Fruit fly (Drosophila melanogaster) whole organism, embryonic: Measurements from ENCODE around the gene tplus3b.
A peak's percentile ranks its signal among the peaks of the same experiment; 100 is the strongest.

Source experiments
- Atf-2 ChIP-seq: fragments of 200-800 bp; sonication (Bioruptor generic); optimal IDR thresholded peaks from 2 replicates; lab custom pipeline; 2016; ENCODE audit warnings: missing biosample characterization, missing genetic modification characterization
- B-H2 ChIP-seq: fragments of 200-800 bp; sonication (Bioruptor generic); optimal IDR thresholded peaks from 2 replicates; lab custom pipeline; 2018; ENCODE audit warnings: missing biosample characterization, mild to moderate bottlenecking, missing genetic modification characterization
- CG10274 ChIP-seq: fragments of 200-800 bp; sonication (Bioruptor generic); optimal IDR thresholded peaks from 3 replicates; lab custom pipeline; 2017; ENCODE audit warnings: missing biosample characterization, mild to moderate bottlenecking, missing genetic modification characterization
- CG10431 ChIP-seq: fragments of 200-800 bp; sonication (Bioruptor generic); optimal IDR thresholded peaks from 3 replicates; lab custom pipeline; 2018; ENCODE audit warnings: missing biosample characterization, mild to moderate bottlenecking, missing genetic modification characterization
- CG12659 ChIP-seq: fragments of 200-800 bp; sonication (Bioruptor generic); optimal IDR thresholded peaks from 3 replicates; lab custom pipeline; 2017; ENCODE audit warnings: mild to moderate bottlenecking, missing biosample characterization, missing genetic modification reagents, missing genetic modification characterization
- CG12744 ChIP-seq: fragments of 200-800 bp; sonication (Bioruptor generic); optimal IDR thresholded peaks from 2 replicates; lab custom pipeline; 2016; ENCODE audit warnings: missing biosample characterization, missing genetic modification characterization
- CG12769 ChIP-seq: fragments of 200-800 bp; sonication (Bioruptor generic); optimal IDR thresholded peaks from 2 replicates; lab custom pipeline; 2019; ENCODE audit warnings: missing biosample characterization, mild to moderate bottlenecking, missing genetic modification characterization, moderate library complexity
- CG13296 ChIP-seq: fragments of 200-800 bp; sonication (Bioruptor generic); optimal IDR thresholded peaks from 3 replicates; lab custom pipeline; 2018; ENCODE audit warnings: missing biosample characterization, mild to moderate bottlenecking, missing genetic modification characterization
- CG14710 ChIP-seq: fragments of 200-800 bp; sonication (Bioruptor generic); optimal IDR thresholded peaks from 3 replicates; lab custom pipeline; 2019; ENCODE audit warnings: missing biosample characterization, mild to moderate bottlenecking, missing genetic modification characterization, moderate library complexity
- CG15011 ChIP-seq: fragments of 200-800 bp; sonication (Bioruptor generic); optimal IDR thresholded peaks from 3 replicates; lab custom pipeline; 2018; ENCODE audit warnings: missing biosample characterization, mild to moderate bottlenecking, missing genetic modification characterization
- CG17186 ChIP-seq: fragments of 200-800 bp; sonication (Bioruptor generic); optimal IDR thresholded peaks from 3 replicates; lab custom pipeline; 2017; ENCODE audit warnings: missing biosample characterization, missing genetic modification reagents, missing genetic modification characterization
- CG30020 ChIP-seq: fragments of 200-800 bp; optimal IDR thresholded peaks from 2 replicates; lab custom pipeline; 2019; ENCODE audit warnings: missing biosample characterization, mild to moderate bottlenecking, missing genetic modification characterization, moderate library complexity
- CG6791 ChIP-seq: fragments of 200-800 bp; sonication (Bioruptor generic); IDR thresholded peaks from 3 replicates; pipeline ENCODE4 v1.3.6; 2022; ENCODE audit warnings: missing biosample characterization, missing genetic modification characterization; ENCODE audit not compliant: partially characterized antibody
- CG7271 ChIP-seq: fragments of 200-800 bp; sonication (Bioruptor generic); optimal IDR thresholded peaks from 2 replicates; lab custom pipeline; 2018; ENCODE audit warnings: missing biosample characterization, mild to moderate bottlenecking, missing genetic modification characterization, moderate library complexity
- CG7963 ChIP-seq: fragments of 200-800 bp; sonication (Bioruptor generic); IDR thresholded peaks from 3 replicates; pipeline ENCODE4 v1.3.6; 2022; ENCODE audit warnings: missing biosample characterization, missing genetic modification characterization; ENCODE audit not compliant: partially characterized antibody
- CG8388 ChIP-seq: fragments of 200-800 bp; sonication (Bioruptor generic); optimal IDR thresholded peaks from 2 replicates; lab custom pipeline; 2019; ENCODE audit warnings: missing biosample characterization, mild to moderate bottlenecking, missing genetic modification characterization, moderate library complexity
- Chrac-16 ChIP-seq: fragments of 200-800 bp; sonication (Bioruptor generic); optimal IDR thresholded peaks from 3 replicates; lab custom pipeline; 2016; ENCODE audit warnings: missing biosample characterization, missing genetic modification characterization
- Dip3 ChIP-seq: fragments of 200-800 bp; sonication (Bioruptor generic); optimal IDR thresholded peaks from 3 replicates; lab custom pipeline; 2016; ENCODE audit warnings: missing biosample characterization, missing genetic modification characterization
- Doc3 ChIP-seq: fragments of 200-800 bp; sonication (Bioruptor generic); IDR thresholded peaks from 3 replicates; pipeline ENCODE4 v1.3.6; 2022; ENCODE audit warnings: missing biosample characterization, missing genetic modification characterization; ENCODE audit not compliant: partially characterized antibody
- Ets65A ChIP-seq: fragments of 200-800 bp; sonication (Bioruptor generic); peaks from one replicate; lab custom pipeline; 2016; ENCODE audit warnings: missing biosample characterization, missing genetic modification characterization
- Fer1 ChIP-seq: fragments of 200-800 bp; sonication (Bioruptor generic); optimal IDR thresholded peaks from 2 replicates; lab custom pipeline; 2017; ENCODE audit warnings: missing biosample characterization, mild to moderate bottlenecking, missing genetic modification characterization
- Hey ChIP-seq: fragments of 200-800 bp; sonication (Bioruptor generic); optimal IDR thresholded peaks from 3 replicates; lab custom pipeline; 2018; ENCODE audit warnings: missing biosample characterization, mild to moderate bottlenecking, missing genetic modification characterization
- Hr3 ChIP-seq: fragments of 200-800 bp; sonication (Bioruptor generic); optimal IDR thresholded peaks from 3 replicates; lab custom pipeline; 2016; ENCODE audit warnings: missing biosample characterization, missing genetic modification characterization
- Lpt ChIP-seq: fragments of >200 bp; optimal IDR thresholded peaks from 2 replicates; lab custom pipeline; 2018; ENCODE audit warnings: missing biosample characterization, missing genetic modification characterization
- Myb ChIP-seq: fragments of 200-800 bp; sonication (Bioruptor generic); optimal IDR thresholded peaks from 2 replicates; lab custom pipeline; 2016; ENCODE audit warnings: missing biosample characterization, missing genetic modification characterization
- Rx ChIP-seq: fragments of 200-800 bp; sonication (Bioruptor generic); IDR thresholded peaks from 2 replicates; pipeline ENCODE4 v1.3.6; 2022; ENCODE audit warnings: missing biosample characterization, missing genetic modification characterization
- Trl ChIP-seq, 3 experiments: fragments of >200 bp in 2 of 3; fragments of 200-800 bp in 1 of 3; sonication (Bioruptor generic) in 1 of 3; optimal IDR thresholded peaks; 2 replicates in 1 of 3; 3 replicates in 2 of 3; lab custom pipeline; 2016 to 2017; ENCODE audit warnings: missing biosample characterization in 1 of 3, missing genetic modification characterization in 1 of 3
- Xrp1 ChIP-seq: fragments of 200-800 bp; sonication (Bioruptor generic); IDR thresholded peaks from 2 replicates; pipeline ENCODE4 v1.3.6; 2022; ENCODE audit warnings: missing biosample characterization, missing genetic modification characterization
- amos ChIP-seq: fragments of 200-800 bp; sonication (Bioruptor generic); IDR thresholded peaks from 2 replicates; pipeline ENCODE4 v1.3.6; 2022; ENCODE audit warnings: missing biosample characterization, missing genetic modification characterization; ENCODE audit not compliant: partially characterized antibody
- ato ChIP-seq: fragments of 200-800 bp; sonication (Bioruptor generic); IDR thresholded peaks from 2 replicates; pipeline ENCODE4 v1.3.6; 2022; ENCODE audit warnings: missing biosample characterization, missing genetic modification characterization; ENCODE audit not compliant: partially characterized antibody
- bbx ChIP-seq: fragments of 200-800 bp; sonication (Bioruptor generic); IDR thresholded peaks from 2 replicates; pipeline ENCODE4 v1.3.6; 2022; ENCODE audit warnings: missing biosample characterization, missing genetic modification characterization; ENCODE audit not compliant: partially characterized antibody
- bsh ChIP-seq, 2 experiments: fragments of 200-800 bp; sonication (Bioruptor generic); optimal IDR thresholded peaks; 2 replicates each; lab custom pipeline; 2017 to 2018; ENCODE audit warnings: mild to moderate bottlenecking in 2 of 2, missing biosample characterization in 2 of 2, missing genetic modification characterization in 2 of 2, moderate library complexity in 1 of 2
- cg ChIP-seq: fragments of 200-800 bp; sonication (Bioruptor generic); optimal IDR thresholded peaks from 3 replicates; lab custom pipeline; 2019; ENCODE audit warnings: missing biosample characterization, mild to moderate bottlenecking, missing genetic modification characterization, moderate library complexity
- chn ChIP-seq: fragments of 200-800 bp; sonication (Bioruptor generic); optimal IDR thresholded peaks from 2 replicates; lab custom pipeline; 2016; ENCODE audit warnings: missing biosample characterization, missing genetic modification characterization
- ci ChIP-seq: fragments of 200-800 bp; sonication (Bioruptor generic); IDR thresholded peaks from 3 replicates; pipeline ENCODE4 v1.3.6; 2022; ENCODE audit warnings: missing biosample characterization, missing genetic modification characterization
- ewg ChIP-seq: fragments of 200-800 bp; sonication (Bioruptor generic); optimal IDR thresholded peaks from 3 replicates; lab custom pipeline; 2017; ENCODE audit warnings: mild to moderate bottlenecking, missing biosample characterization, missing genetic modification reagents, missing genetic modification characterization
- gro ChIP-seq: fragments of 200-800 bp; sonication (Bioruptor generic); optimal IDR thresholded peaks from 2 replicates; lab custom pipeline; 2016; ENCODE audit warnings: missing biosample characterization, missing genetic modification characterization
- hkb ChIP-seq, 2 experiments: fragments of 200-800 bp in 1 of 2; fragments of >200 bp in 1 of 2; sonication (Bioruptor generic) in 1 of 2; IDR thresholded peaks in 1 of 2; optimal IDR thresholded peaks in 1 of 2; 2 replicates each; pipeline versions ENCODE4 v1.3.6 to Lab custom; 2017 to 2022; ENCODE audit warnings: missing biosample characterization in 1 of 2, missing genetic modification characterization in 1 of 2
- hth ChIP-seq: fragments of >200 bp; optimal IDR thresholded peaks from 2 replicates; lab custom pipeline; 2017; ENCODE audit warnings: inconsistent platforms
- luna ChIP-seq: fragments of 200-800 bp; sonication (Bioruptor generic); optimal IDR thresholded peaks from 2 replicates; lab custom pipeline; 2016; ENCODE audit warnings: missing biosample characterization, missing genetic modification characterization
- nerfin-2 ChIP-seq: fragments of 200-800 bp; sonication (Bioruptor generic); IDR thresholded peaks from 2 replicates; pipeline ENCODE4 v1.3.6; 2022; ENCODE audit warnings: missing biosample characterization, missing genetic modification characterization; ENCODE audit not compliant: partially characterized antibody
- ro ChIP-seq: fragments of 200-800 bp; sonication (Bioruptor generic); IDR thresholded peaks from 2 replicates; pipeline ENCODE4 v1.3.6; 2022; ENCODE audit warnings: missing biosample characterization, missing genetic modification characterization
- sc ChIP-seq, 3 experiments: fragments of >200 bp in 2 of 3; fragments of 200-800 bp in 1 of 3; sonication (Bioruptor generic) in 1 of 3; optimal IDR thresholded peaks; 2 replicates in 2 of 3; 3 replicates in 1 of 3; lab custom pipeline; 2017; ENCODE audit warnings: mild to moderate bottlenecking in 1 of 3, missing biosample characterization in 1 of 3, missing genetic modification characterization in 1 of 3, missing genetic modification reagents in 1 of 3
- schlank ChIP-seq: fragments of 200-800 bp; sonication (Bioruptor generic); optimal IDR thresholded peaks from 2 replicates; lab custom pipeline; 2018; ENCODE audit warnings: missing biosample characterization, mild to moderate bottlenecking, missing genetic modification characterization
- sob ChIP-seq: fragments of 200-800 bp; sonication (Bioruptor generic); IDR thresholded peaks from 2 replicates; pipeline ENCODE4 v1.3.6; 2022; ENCODE audit warnings: missing biosample characterization, missing genetic modification characterization
- zen2 ChIP-seq: fragments of 200-800 bp; sonication (Bioruptor generic); IDR thresholded peaks from 3 replicates; pipeline ENCODE4 v1.3.6; 2022; ENCODE audit warnings: missing biosample characterization, missing genetic modification characterization; ENCODE audit not compliant: partially characterized antibody

tplus3b gene

DNA sequence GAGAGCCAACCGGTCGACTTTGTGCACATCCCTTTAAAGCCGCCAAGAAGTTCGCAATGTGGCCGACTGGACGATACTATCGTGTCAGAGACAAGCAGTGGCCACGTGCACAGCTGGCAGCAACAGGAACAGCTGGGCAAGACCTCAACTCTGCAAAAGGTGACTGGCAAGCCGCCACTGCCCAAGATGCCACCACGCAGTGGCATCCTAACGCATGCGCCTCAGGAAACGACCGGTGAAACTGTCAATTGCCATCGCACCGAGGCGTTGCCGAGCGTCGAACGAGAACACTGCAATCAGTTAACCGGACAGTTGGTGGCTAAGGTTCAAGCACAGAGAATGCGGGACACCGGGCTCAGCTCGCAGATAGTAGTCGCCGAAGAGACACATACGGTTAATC, 42.0 kb upstream of the tplus3b start (continued):
- TF ChIP-seq gro (GFP tag; lab: Kevin White, UChicago) (no peak), amos (peak; percentile 61), CG15011 (GFP tag; lab: Kevin White, UChicago) (no peak), hkb (optimal IDR thresholded peaks at IDR 0.05; lab: Kevin White, UChicago) (no peak), hkb (GFP tag; IDR thresholded peaks at IDR 0.05; lab: Robert Waterston, UW) (no peak), CG7271 (tag; lab: Kevin White, UChicago) (no peak), Dip3 (GFP tag; lab: Kevin White, UChicago) (no peak), Rx (GFP tag; lab: Robert Waterston, UW) (no peak), CG10274 (GFP tag; lab: Kevin White, UChicago) (no peak), hth (lab: Kevin White, UChicago) (no peak), B-H2 (GFP tag; lab: Kevin White, UChicago) (no peak), Doc3 (GFP tag; lab: Robert Waterston, UW) (peak; percentile 48; the same call in 2 of the 3 replicates), CG14710 (tag; lab: Kevin White, UChicago) (no peak), bsh (GFP tag; optimal IDR thresholded peaks at IDR 0.05; lab: Kevin White, UChicago) (no peak), Atf-2 (GFP tag; lab: Kevin White, UChicago) (no peak), ewg (GFP tag; lab: Kevin White, UChicago) (peak; percentile 98), CG30020 (no peak), Myb (GFP tag; lab: Kevin White, UChicago) (no peak), Lpt (GFP tag; lab: Kevin White, UChicago) (no peak), sc (optimal IDR thresholded peaks at IDR 0.05; lab: Kevin White, UChicago) (no peak), sc (GFP tag; optimal IDR thresholded peaks at IDR 0.05; lab: Kevin White, UChicago) (no peak), CG17186 (GFP tag; lab: Kevin White, UChicago) (no peak)

DNA sequence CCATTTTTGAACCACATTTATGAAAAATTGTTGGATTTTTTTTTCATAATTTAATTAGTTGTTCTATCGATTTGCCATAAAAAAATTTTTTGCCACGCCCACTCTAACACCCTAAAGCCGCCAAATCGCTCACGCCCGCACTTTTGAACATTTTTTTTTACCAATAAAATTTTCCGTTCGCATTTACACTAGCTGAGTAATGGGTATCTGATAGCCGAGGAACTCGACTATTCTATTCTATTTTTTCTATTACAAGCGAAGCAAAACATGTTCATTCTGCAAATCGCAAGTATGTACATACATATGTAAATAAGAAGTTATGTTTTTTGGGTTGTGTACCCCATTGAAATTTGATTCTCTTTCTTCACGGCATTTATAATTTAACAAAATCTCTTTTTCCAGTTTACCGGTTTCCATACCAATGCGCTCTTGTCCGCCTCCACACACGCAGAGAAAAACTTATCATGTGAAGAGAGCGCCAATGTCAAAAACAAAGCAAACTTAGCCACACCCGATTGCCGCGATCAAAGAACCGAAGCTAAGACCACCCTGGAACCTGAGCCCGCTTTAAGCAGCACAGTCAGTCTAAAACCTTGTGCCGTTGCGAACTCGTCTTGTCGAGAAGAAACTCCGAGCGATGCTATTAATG, 41.2 kb upstream of the tplus3b start:
- TF ChIP-seq CG10431 (GFP tag; lab: Kevin White, UChicago) (no peak), ci (GFP tag; lab: Robert Waterston, UW) (no peak), sob (no peak), CG7963 (GFP tag; lab: Robert Waterston, UW) (peak; percentile 44; the same call in 1 of the 3 replicates), CG12769 (tag; lab: Kevin White, UChicago) (no peak), CG14710 (tag; lab: Kevin White, UChicago) (no peak), Ets65A (peak; percentile 27), Chrac-16 (GFP tag; lab: Kevin White, UChicago) (no peak), Xrp1 (0 out of 2 replicates have a peak, but pooled peaks have one; percentile 20), CG13296 (peak; percentile 34), zen2 (GFP tag; lab: Robert Waterston, UW) (peak; percentile 55; the same call in 1 of the 3 replicates), CG12744 (GFP tag; lab: Kevin White, UChicago) (no peak), CG6791 (GFP tag; lab: Robert Waterston, UW) (0 out of 3 replicates have a peak, but pooled peaks have one; percentile 47), schlank (tag; lab: Kevin White, UChicago) (no peak), chn (GFP tag; lab: Kevin White, UChicago) (no peak), cg (GFP tag; lab: Kevin White, UChicago) (no peak), bbx (peak; percentile 38; the same call in 1 of the 2 replicates), Hey (no peak), nerfin-2 (GFP tag; lab: Robert Waterston, UW) (peak; percentile 56; the same call in 1 of the 2 replicates), Fer1 (GFP tag; lab: Kevin White, UChicago) (no peak), ro (GFP tag; lab: Robert Waterston, UW) (no peak), Hr3 (GFP tag; lab: Kevin White, UChicago) (no peak), Trl (optimal IDR thresholded peaks at IDR 0.05; lab: Kevin White, UChicago) (peak; percentile 21 to 29), Trl (GFP tag; optimal IDR thresholded peaks at IDR 0.05; lab: Kevin White, UChicago) (no peak), CG12659 (GFP tag; lab: Kevin White, UChicago) (no peak), luna (no peak), ato (GFP tag; lab: Robert Waterston, UW) (peak; percentile 59), CG8388 (GFP tag; lab: Kevin White, UChicago) (peak; percentile 57)
